Fruit fly (Drosophila melanogaster) whole organism, embryonic: ENCODE results near the gene Tsp68C.
A peak's percentile ranks its signal among the peaks of the same experiment; 100 is the strongest.

Source experiments
- Blimp-1 ChIP-seq: fragments of 200-800 bp; sonication (Bioruptor generic); optimal IDR thresholded peaks from 3 replicates; lab custom pipeline; 2018; ENCODE audit warnings: missing biosample characterization, missing genetic modification characterization, mild to moderate bottlenecking, moderate library complexity, missing genetic modification reagents
- CG10321 ChIP-seq: fragments of 200-800 bp; sonication (Bioruptor generic); IDR thresholded peaks from 2 replicates; pipeline ENCODE4 v1.3.6; 2022; ENCODE audit warnings: missing biosample characterization, missing genetic modification characterization
- CG10654 ChIP-seq: fragments of 200-800 bp; sonication (Bioruptor generic); optimal IDR thresholded peaks from 2 replicates; lab custom pipeline; 2016; ENCODE audit warnings: missing biosample characterization, missing genetic modification characterization
- CG11504 ChIP-seq: fragments of 200-800 bp; sonication (Bioruptor generic); optimal IDR thresholded peaks from 3 replicates; lab custom pipeline; 2019; ENCODE audit warnings: missing biosample characterization, mild to moderate bottlenecking, missing genetic modification characterization, moderate library complexity
- CG12104 ChIP-seq: fragments of 200-800 bp; sonication (Bioruptor generic); optimal IDR thresholded peaks from 3 replicates; lab custom pipeline; 2016; ENCODE audit warnings: missing biosample characterization, missing genetic modification characterization
- CG12155 ChIP-seq: fragments of 200-800 bp; sonication (Bioruptor generic); optimal IDR thresholded peaks from 3 replicates; lab custom pipeline; 2016; ENCODE audit warnings: missing biosample characterization, missing genetic modification characterization
- CG12391 ChIP-seq: fragments of 200-800 bp; sonication (Bioruptor generic); optimal IDR thresholded peaks from 3 replicates; lab custom pipeline; 2018; ENCODE audit warnings: missing biosample characterization, mild to moderate bottlenecking, missing genetic modification characterization, moderate library complexity
- CG12744 ChIP-seq: fragments of 200-800 bp; sonication (Bioruptor generic); optimal IDR thresholded peaks from 2 replicates; lab custom pipeline; 2016; ENCODE audit warnings: missing biosample characterization, missing genetic modification characterization
- CG12769 ChIP-seq: fragments of 200-800 bp; sonication (Bioruptor generic); optimal IDR thresholded peaks from 2 replicates; lab custom pipeline; 2019; ENCODE audit warnings: missing biosample characterization, mild to moderate bottlenecking, missing genetic modification characterization, moderate library complexity
- CG14050 ChIP-seq: fragments of 200-800 bp; sonication (Bioruptor generic); IDR thresholded peaks from 3 replicates; pipeline ENCODE4 v1.3.6; 2022; ENCODE audit warnings: missing biosample characterization, missing genetic modification characterization
- CG14667 ChIP-seq: fragments of 200-800 bp; sonication (Bioruptor generic); IDR thresholded peaks from 2 replicates; pipeline ENCODE4 v1.3.6; 2022; ENCODE audit warnings: missing biosample characterization, missing genetic modification characterization
- CG14965 ChIP-seq: fragments of 200-800 bp; sonication (Bioruptor generic); optimal IDR thresholded peaks from 2 replicates; lab custom pipeline; 2016; ENCODE audit warnings: missing biosample characterization, missing genetic modification characterization, borderline replicate concordance
- CG1529 ChIP-seq: fragments of 200-800 bp; sonication (Bioruptor generic); optimal IDR thresholded peaks from 3 replicates; lab custom pipeline; 2018; ENCODE audit warnings: missing biosample characterization, missing genetic modification characterization
- CG16815 ChIP-seq: fragments of 200-800 bp; sonication (Bioruptor generic); optimal IDR thresholded peaks from 3 replicates; lab custom pipeline; 2017; ENCODE audit warnings: missing biosample characterization, mild to moderate bottlenecking, missing genetic modification characterization
- CG2116 ChIP-seq: fragments of 200-800 bp; sonication (Bioruptor generic); optimal IDR thresholded peaks from 3 replicates; lab custom pipeline; 2018; ENCODE audit warnings: missing biosample characterization, mild to moderate bottlenecking, missing genetic modification characterization
- CG2875 ChIP-seq: fragments of 200-800 bp; sonication (Bioruptor generic); optimal IDR thresholded peaks from 2 replicates; lab custom pipeline; 2017; ENCODE audit warnings: missing biosample characterization, mild to moderate bottlenecking, missing genetic modification characterization, missing genetic modification reagents
- CG3281 ChIP-seq: fragments of 200-800 bp; sonication (Bioruptor generic); optimal IDR thresholded peaks from 3 replicates; lab custom pipeline; 2017; ENCODE audit warnings: missing biosample characterization, mild to moderate bottlenecking, missing genetic modification characterization
- CG34224 ChIP-seq: fragments of 200-800 bp; sonication (Bioruptor generic); IDR thresholded peaks from 3 replicates; pipeline ENCODE4 v1.3.6; 2022; ENCODE audit warnings: missing biosample characterization, missing genetic modification characterization; ENCODE audit not compliant: partially characterized antibody
- CG4282 ChIP-seq: fragments of 200-800 bp; sonication (Bioruptor generic); optimal IDR thresholded peaks from 2 replicates; lab custom pipeline; 2016; ENCODE audit warnings: missing biosample characterization, missing genetic modification characterization
- CG7556 ChIP-seq: fragments of 200-800 bp; sonication (Bioruptor generic); optimal IDR thresholded peaks from 2 replicates; lab custom pipeline; 2017; ENCODE audit warnings: missing biosample characterization, mild to moderate bottlenecking, missing genetic modification characterization
- CG7745 ChIP-seq: fragments of 200-800 bp; sonication (Bioruptor generic); optimal IDR thresholded peaks from 2 replicates; lab custom pipeline; 2018; ENCODE audit warnings: missing biosample characterization, mild to moderate bottlenecking, missing genetic modification characterization, moderate library complexity
- CG8765 ChIP-seq: fragments of 200-800 bp; sonication (Bioruptor generic); IDR thresholded peaks from 2 replicates; pipeline ENCODE4 v1.3.6; 2022; ENCODE audit warnings: missing biosample characterization, missing genetic modification characterization
- CG9437 ChIP-seq: fragments of 200-800 bp; sonication (Bioruptor generic); optimal IDR thresholded peaks from 2 replicates; lab custom pipeline; 2018; ENCODE audit warnings: missing biosample characterization, mild to moderate bottlenecking, missing genetic modification characterization
- CG9932 ChIP-seq: fragments of 200-800 bp; sonication (Bioruptor generic); IDR thresholded peaks from 2 replicates; pipeline ENCODE4 v1.3.6; 2022; ENCODE audit warnings: missing biosample characterization, missing genetic modification characterization
- D19A ChIP-seq: fragments of 200-800 bp; optimal IDR thresholded peaks from 3 replicates; lab custom pipeline; 2019; ENCODE audit warnings: missing biosample characterization, mild to moderate bottlenecking, missing genetic modification characterization, moderate library complexity
- Dip3 ChIP-seq: fragments of 200-800 bp; sonication (Bioruptor generic); optimal IDR thresholded peaks from 3 replicates; lab custom pipeline; 2016; ENCODE audit warnings: missing biosample characterization, missing genetic modification characterization
- Eip74EF ChIP-seq, 2 experiments: fragments of 200-800 bp in 1 of 2; fragments of >200 bp in 1 of 2; sonication (Bioruptor generic) in 1 of 2; optimal IDR thresholded peaks; 2 replicates each; lab custom pipeline; 2017 to 2019; ENCODE audit warnings: missing biosample characterization in 2 of 2, missing genetic modification characterization in 2 of 2, mild to moderate bottlenecking in 1 of 2, moderate library complexity in 1 of 2
- Fer2 ChIP-seq: fragments of 200-800 bp; sonication (Bioruptor generic); optimal IDR thresholded peaks from 2 replicates; lab custom pipeline; 2018; ENCODE audit warnings: missing biosample characterization, mild to moderate bottlenecking, missing genetic modification characterization, moderate library complexity
- Fer3 ChIP-seq: fragments of 200-800 bp; sonication (Bioruptor generic); optimal IDR thresholded peaks from 2 replicates; lab custom pipeline; 2018; ENCODE audit warnings: missing biosample characterization, mild to moderate bottlenecking, missing genetic modification characterization, moderate library complexity
- HHEX ChIP-seq: fragments of 200-800 bp; sonication (Bioruptor generic); optimal IDR thresholded peaks from 3 replicates; lab custom pipeline; 2017; ENCODE audit warnings: missing biosample characterization, mild to moderate bottlenecking, missing genetic modification characterization, missing genetic modification reagents
- Lim3 ChIP-seq: fragments of 200-800 bp; sonication (Bioruptor generic); IDR thresholded peaks from 2 replicates; pipeline ENCODE4 v1.3.6; 2022; ENCODE audit warnings: missing biosample characterization, missing genetic modification characterization
- MBD-R2 ChIP-seq: fragments of 200-800 bp; sonication (Bioruptor generic); IDR thresholded peaks from 2 replicates; pipeline ENCODE4 v1.3.6; 2022; ENCODE audit warnings: missing biosample characterization, missing genetic modification characterization
- Mes4 ChIP-seq: fragments of 200-800 bp; sonication (Bioruptor generic); optimal IDR thresholded peaks from 2 replicates; lab custom pipeline; 2016; ENCODE audit warnings: missing biosample characterization, missing genetic modification characterization
- NC2β ChIP-seq: fragments of 200-800 bp; sonication (Bioruptor generic); optimal IDR thresholded peaks from 2 replicates; lab custom pipeline; 2016; ENCODE audit warnings: missing biosample characterization, missing genetic modification characterization
- Neu2 ChIP-seq: fragments of 200-800 bp; sonication (Bioruptor generic); optimal IDR thresholded peaks from 3 replicates; lab custom pipeline; 2016; ENCODE audit warnings: missing biosample characterization, missing genetic modification characterization, borderline replicate concordance
- Scr ChIP-seq: fragments of 200-800 bp; sonication (Bioruptor generic); IDR thresholded peaks from 2 replicates; pipeline ENCODE4 v1.3.6; 2022; ENCODE audit warnings: missing biosample characterization, missing genetic modification characterization; ENCODE audit not compliant: partially characterized antibody
- ab ChIP-seq: fragments of 200-800 bp; sonication (Bioruptor generic); optimal IDR thresholded peaks from 2 replicates; lab custom pipeline; 2016; ENCODE audit warnings: missing biosample characterization, missing genetic modification characterization
- ap ChIP-seq: fragments of 200-800 bp; sonication (Bioruptor generic); IDR thresholded peaks from 2 replicates; pipeline ENCODE4 v1.3.6; 2022; ENCODE audit warnings: missing biosample characterization, missing genetic modification characterization
- bcd ChIP-seq: fragments of 200-800 bp; sonication (Bioruptor generic); optimal IDR thresholded peaks from 2 replicates; lab custom pipeline; 2017; ENCODE audit warnings: missing biosample characterization, mild to moderate bottlenecking, missing genetic modification characterization
- cato ChIP-seq: fragments of 200-800 bp; sonication (Bioruptor generic); optimal IDR thresholded peaks from 2 replicates; lab custom pipeline; 2016; ENCODE audit warnings: missing biosample characterization, missing genetic modification characterization, borderline replicate concordance
- chinmo ChIP-seq: fragments of 200-800 bp; sonication (Bioruptor generic); IDR thresholded peaks from 4 replicates; pipeline ENCODE4 v1.3.6; 2022; ENCODE audit warnings: missing biosample characterization, missing genetic modification characterization; ENCODE audit not compliant: partially characterized antibody
- corto ChIP-seq: fragments of 200-800 bp; sonication (Bioruptor generic); optimal IDR thresholded peaks from 2 replicates; lab custom pipeline; 2016; ENCODE audit warnings: missing biosample characterization, mild to moderate bottlenecking, missing genetic modification characterization, moderate library complexity
- dm ChIP-seq: fragments of 200-800 bp; sonication (Bioruptor generic); optimal IDR thresholded peaks from 3 replicates; lab custom pipeline; 2016; ENCODE audit warnings: missing biosample characterization, missing genetic modification characterization
- fd96Cb ChIP-seq: fragments of 200-800 bp; sonication (Bioruptor generic); optimal IDR thresholded peaks from 2 replicates; lab custom pipeline; 2018; ENCODE audit warnings: missing biosample characterization, mild to moderate bottlenecking, missing genetic modification characterization, moderate library complexity
- gce ChIP-seq: fragments of 200-800 bp; sonication (Bioruptor generic); IDR thresholded peaks from 3 replicates; pipeline ENCODE4 v1.3.6; 2022; ENCODE audit warnings: missing biosample characterization, missing genetic modification characterization
- ham ChIP-seq: fragments of 200-800 bp; sonication (Bioruptor generic); IDR thresholded peaks from 2 replicates; pipeline ENCODE4 v1.3.6; 2022; ENCODE audit warnings: missing biosample characterization, missing genetic modification characterization
- inv ChIP-seq: fragments of 200-800 bp; sonication (Bioruptor generic); IDR thresholded peaks from 2 replicates; pipeline ENCODE4 v1.3.6; 2022; ENCODE audit warnings: missing biosample characterization, missing genetic modification characterization; ENCODE audit not compliant: partially characterized antibody
- jigr1 ChIP-seq: fragments of 200-800 bp; sonication (Bioruptor generic); IDR thresholded peaks from 3 replicates; pipeline ENCODE4 v1.3.6; 2022; ENCODE audit warnings: missing biosample characterization, missing genetic modification characterization
- ken ChIP-seq: fragments of 200-800 bp; sonication (Bioruptor generic); IDR thresholded peaks from 3 replicates; pipeline ENCODE4 v1.3.6; 2022; ENCODE audit warnings: missing biosample characterization, missing genetic modification characterization
- tio ChIP-seq: fragments of 200-800 bp; sonication (Bioruptor generic); optimal IDR thresholded peaks from 2 replicates; lab custom pipeline; 2017; ENCODE audit warnings: missing biosample characterization, missing genetic modification characterization, inconsistent platforms
- tna ChIP-seq: fragments of 200-800 bp; sonication (Bioruptor generic); IDR thresholded peaks from 2 replicates; pipeline ENCODE4 v1.3.6; 2022; ENCODE audit warnings: missing biosample characterization, missing genetic modification characterization; ENCODE audit not compliant: partially characterized antibody

Gene Tsp68C

dm6 chr3L:13845292-13845691 lies 1.8 kb downstream of the Tsp68C start (continued):
- TF ChIP-seq gce (no peak), CG34224 (GFP tag; lab: Robert Waterston, UW) (no peak), CG16815 (GFP tag; lab: Kevin White, UChicago) (no peak), CG12104 (GFP tag; lab: Kevin White, UChicago) (no peak), CG1529 (GFP tag; lab: Kevin White, UChicago) (no peak), Dip3 (no peak), CG10654 (GFP tag; lab: Kevin White, UChicago) (no peak), ken (GFP tag; lab: Robert Waterston, UW) (peak; percentile 43; the same call in 1 of the 3 replicates), MBD-R2 (no peak), Fer2 (tag; lab: Kevin White, UChicago) (no peak), CG3281 (GFP tag; lab: Kevin White, UChicago) (no peak), CG9437 (no peak), bcd (no peak), NC2β (GFP tag; lab: Kevin White, UChicago) (no peak), inv (no peak), Lim3 (no peak), ab (GFP tag; lab: Kevin White, UChicago) (no peak), HHEX (GFP tag; lab: Kevin White, UChicago) (no peak), D19A (tag; lab: Kevin White, UChicago) (no peak), CG12769 (tag; lab: Kevin White, UChicago) (no peak), CG12391 (no peak), ham (GFP tag; lab: Robert Waterston, UW) (no peak), CG12155 (GFP tag; lab: Kevin White, UChicago) (no peak), Blimp-1 (GFP tag; lab: Kevin White, UChicago) (no peak), CG2116 (GFP tag; lab: Kevin White, UChicago) (no peak), tna (GFP tag; lab: Robert Waterston, UW) (no peak; the same call in 1 of the 2 replicates), ap (GFP tag; lab: Robert Waterston, UW) (no peak), jigr1 (GFP tag; lab: Robert Waterston, UW) (no peak), Eip74EF (GFP tag; optimal IDR thresholded peaks at IDR 0.05; lab: Kevin White, UChicago) (no peak), Mes4 (GFP tag; lab: Kevin White, UChicago) (no peak), Scr (GFP tag; lab: Robert Waterston, UW) (no peak), Fer3 (no peak), CG7556 (no peak), CG9932 (GFP tag; lab: Robert Waterston, UW) (peak; percentile 44; the same call in 1 of the 2 replicates), CG8765 (GFP tag; lab: Robert Waterston, UW) (no peak), CG11504 (tag; lab: Kevin White, UChicago) (peak; percentile 63), CG14667 (GFP tag; lab: Robert Waterston, UW) (peak; percentile 29; the same call in 1 of the 2 replicates), CG14965 (GFP tag; lab: Kevin White, UChicago) (no peak), corto (no peak), fd96Cb (tag; lab: Kevin White, UChicago) (no peak), cato (GFP tag; lab: Kevin White, UChicago) (no peak), tio (GFP tag; lab: Kevin White, UChicago) (no peak), CG7745 (tag; lab: Kevin White, UChicago) (no peak), CG14050 (GFP tag; lab: Robert Waterston, UW) (no peak), CG2875 (GFP tag; lab: Kevin White, UChicago) (no peak), CG4282 (no peak), CG10321 (GFP tag; lab: Robert Waterston, UW) (no peak), chinmo (GFP tag; lab: Robert Waterston, UW) (no peak), Neu2 (GFP tag; lab: Kevin White, UChicago) (no peak), dm (GFP tag; lab: Kevin White, UChicago) (no peak), CG12744 (no peak)
